Fruit fly (Drosophila melanogaster): ENCODE results near the gene Dd.
A peak's percentile ranks its signal among the peaks of the same experiment; 100 is the strongest.

The Dd gene

dm6 chrX:21339476-21339931, 15.7 kb upstream of the Dd start, which contains the start of the genes tty and fliI (continued):
- TF ChIP-seq CG5953 (GFP tag; IDR thresholded peaks at IDR 0.05) (peak; percentile 69; the same call in 1 of the 2 replicates), nerfin-1 (tag; optimal IDR thresholded peaks at IDR 0.05) (peak; percentile 24), CG12391 (tag; optimal IDR thresholded peaks at IDR 0.05) (peak; percentile 80), Rx (GFP tag; IDR thresholded peaks at IDR 0.05) (peak; percentile 90), vfl (GFP tag; optimal IDR thresholded peaks at IDR 0.05) (peak; percentile 70), CG6683 (GFP tag; optimal IDR thresholded peaks at IDR 0.05) (peak; percentile 30), twi (tag; optimal IDR thresholded peaks at IDR 0.05) (peak; percentile 41), CG7786 (GFP tag; optimal IDR thresholded peaks at IDR 0.05) (peak; percentile 87), sd (tag; optimal IDR thresholded peaks at IDR 0.05) (peak; percentile 43), tap (tag; optimal IDR thresholded peaks at IDR 0.05) (peak; percentile 60), CG11723 (GFP tag; optimal IDR thresholded peaks at IDR 0.05) (peak; percentile 28), Opbp (GFP tag; IDR thresholded peaks at IDR 0.05; ENCODE audit: partially characterized antibody) (peak; percentile 65), dysf (GFP tag; IDR thresholded peaks at IDR 0.05) (peak; percentile 91), HHEX (GFP tag; optimal IDR thresholded peaks at IDR 0.05) (peak; percentile 77), seq (GFP tag; IDR thresholded peaks at IDR 0.05) (peak; percentile 79), CG31441 (GFP tag; IDR thresholded peaks at IDR 0.05) (peak; percentile 73), Asciz (GFP tag; optimal IDR thresholded peaks at IDR 0.05) (no peak), aop (GFP tag; IDR thresholded peaks at IDR 0.05) (peak; percentile 60; the same call in 1 of the 2 replicates), CG8478 (optimal IDR thresholded peaks at IDR 0.05) (no peak), Tbp (GFP tag; optimal IDR thresholded peaks at IDR 0.05) (no peak), psq (GFP tag; optimal IDR thresholded peaks at IDR 0.05) (no peak), sima (GFP tag; optimal IDR thresholded peaks at IDR 0.05) (peak; percentile 21), Hand (GFP tag; optimal IDR thresholded peaks at IDR 0.05) (peak; percentile 30), CG8281 (tag; optimal IDR thresholded peaks at IDR 0.05) (peak; percentile 28), YL-1 (GFP tag; optimal IDR thresholded peaks at IDR 0.05) (peak; percentile 64), CG17612 (GFP tag; IDR thresholded peaks at IDR 0.05) (peak; percentile 64; the same call in 1 of the 2 replicates), MBD-R2 (GFP tag; IDR thresholded peaks at IDR 0.05) (peak; percentile 89), CG18619 (GFP tag; optimal IDR thresholded peaks at IDR 0.05) (peak; percentile 67), otp (GFP tag; IDR thresholded peaks at IDR 0.05) (peak; percentile 84), CG1024 (GFP tag; IDR thresholded peaks at IDR 0.05) (peak; percentile 72), CG12299 (tag; optimal IDR thresholded peaks at IDR 0.05) (no peak), tna (GFP tag; IDR thresholded peaks at IDR 0.05; ENCODE audit: partially characterized antibody) (no peak), schlank (tag; optimal IDR thresholded peaks at IDR 0.05) (peak; percentile 54), CG34224 (GFP tag; IDR thresholded peaks at IDR 0.05; ENCODE audit: partially characterized antibody) (no peak), Hr78 (GFP tag; optimal IDR thresholded peaks at IDR 0.05) (no peak), kah (GFP tag; optimal IDR thresholded peaks at IDR 0.05) (peak; percentile 6), CG14860 (GFP tag; IDR thresholded peaks at IDR 0.05; ENCODE audit: partially characterized antibody) (no peak), Sry-δ (GFP tag; optimal IDR thresholded peaks at IDR 0.05) (peak; percentile 61), fd3F (GFP tag; optimal IDR thresholded peaks at IDR 0.05) (peak; percentile 67), CG15011 (GFP tag; optimal IDR thresholded peaks at IDR 0.05) (no peak), wek (GFP tag; optimal IDR thresholded peaks at IDR 0.05) (peak; percentile 33), CG2678 (tag; optimal IDR thresholded peaks at IDR 0.05) (peak; percentile 75), CG2129 (GFP tag; IDR thresholded peaks at IDR 0.05; ENCODE audit: partially characterized antibody) (no peak), B-H1 (GFP tag; IDR thresholded peaks at IDR 0.05) (peak; percentile 84), Awh (GFP tag; IDR thresholded peaks at IDR 0.05) (peak; percentile 88), CG1603 (tag; optimal IDR thresholded peaks at IDR 0.05) (peak; percentile 88), HLH54F (GFP tag; optimal IDR thresholded peaks at IDR 0.05) (peak; percentile 86), p53 (GFP tag; optimal IDR thresholded peaks at IDR 0.05) (peak; percentile 48), BtbVII (GFP tag; optimal IDR thresholded peaks at IDR 0.05) (peak; percentile 20), maf-S (GFP tag; optimal IDR thresholded peaks at IDR 0.05) (peak; percentile 81)

All from whole organism, embryonic.